Fruit fly (Drosophila melanogaster) whole organism, embryonic: ENCODE results near the gene CG32344.

Experiments
- CG10431 ChIP-seq: fragments of 200-800 bp; sonication (Bioruptor generic); optimal IDR thresholded peaks from 3 replicates; lab custom pipeline; 2018; ENCODE audit warnings: missing biosample characterization, mild to moderate bottlenecking, missing genetic modification characterization
- CG11504 ChIP-seq: fragments of 200-800 bp; sonication (Bioruptor generic); optimal IDR thresholded peaks from 3 replicates; lab custom pipeline; 2019; ENCODE audit warnings: missing biosample characterization, mild to moderate bottlenecking, missing genetic modification characterization, moderate library complexity
- CG11560 ChIP-seq: fragments of 200-800 bp; sonication (Bioruptor generic); IDR thresholded peaks from 3 replicates; pipeline ENCODE4 v1.3.6; 2022; ENCODE audit warnings: missing biosample characterization, missing genetic modification characterization
- CG12236 ChIP-seq: fragments of 200-800 bp; sonication (Bioruptor generic); optimal IDR thresholded peaks from 2 replicates; lab custom pipeline; 2016; ENCODE audit warnings: missing biosample characterization, missing genetic modification characterization
- CG13775 ChIP-seq: fragments of 200-800 bp; sonication (Bioruptor generic); optimal IDR thresholded peaks from 3 replicates; lab custom pipeline; 2017; ENCODE audit warnings: missing biosample characterization, mild to moderate bottlenecking, missing genetic modification characterization
- CG1529 ChIP-seq: fragments of 200-800 bp; sonication (Bioruptor generic); optimal IDR thresholded peaks from 3 replicates; lab custom pipeline; 2018; ENCODE audit warnings: missing biosample characterization, missing genetic modification characterization
- CG17829 ChIP-seq: fragments of 200-800 bp; optimal IDR thresholded peaks from 2 replicates; lab custom pipeline; 2019; ENCODE audit warnings: missing biosample characterization, mild to moderate bottlenecking, missing genetic modification characterization, moderate library complexity
- CG18599 ChIP-seq: fragments of 200-800 bp; sonication (Bioruptor generic); optimal IDR thresholded peaks from 3 replicates; lab custom pipeline; 2017; ENCODE audit warnings: missing biosample characterization, missing genetic modification characterization, mild to moderate bottlenecking, moderate library complexity, missing genetic modification reagents
- CG2875 ChIP-seq: fragments of 200-800 bp; sonication (Bioruptor generic); optimal IDR thresholded peaks from 2 replicates; lab custom pipeline; 2017; ENCODE audit warnings: missing biosample characterization, mild to moderate bottlenecking, missing genetic modification characterization, missing genetic modification reagents
- CG30431 ChIP-seq: fragments of 200-800 bp; sonication (Bioruptor generic); optimal IDR thresholded peaks from 2 replicates; lab custom pipeline; 2017; ENCODE audit warnings: missing biosample characterization, missing genetic modification characterization
- CG3065 ChIP-seq: fragments of 200-800 bp; sonication (Bioruptor generic); optimal IDR thresholded peaks from 2 replicates; lab custom pipeline; 2016; ENCODE audit warnings: missing biosample characterization, missing genetic modification characterization
- CG3163 ChIP-seq: fragments of 200-800 bp; sonication (Bioruptor generic); optimal IDR thresholded peaks from 3 replicates; lab custom pipeline; 2016; ENCODE audit warnings: missing biosample characterization, missing genetic modification characterization
- CG3995 ChIP-seq: fragments of 200-800 bp; sonication (Bioruptor generic); optimal IDR thresholded peaks from 3 replicates; lab custom pipeline; 2016; ENCODE audit warnings: missing biosample characterization, missing genetic modification characterization
- CG4424 ChIP-seq: fragments of 200-800 bp; sonication (Bioruptor generic); optimal IDR thresholded peaks from 3 replicates; lab custom pipeline; 2016; ENCODE audit warnings: missing biosample characterization, missing genetic modification characterization
- CG4820 ChIP-seq: fragments of 200-800 bp; sonication (Bioruptor generic); optimal IDR thresholded peaks from 3 replicates; lab custom pipeline; 2016; ENCODE audit warnings: missing biosample characterization, missing genetic modification characterization
- CG5180 ChIP-seq: fragments of 200-800 bp; sonication (Bioruptor generic); optimal IDR thresholded peaks from 3 replicates; lab custom pipeline; 2017; ENCODE audit warnings: missing biosample characterization, missing genetic modification characterization, mild to moderate bottlenecking, moderate library complexity, missing genetic modification reagents
- CG7556 ChIP-seq: fragments of 200-800 bp; sonication (Bioruptor generic); optimal IDR thresholded peaks from 2 replicates; lab custom pipeline; 2017; ENCODE audit warnings: missing biosample characterization, mild to moderate bottlenecking, missing genetic modification characterization
- CG8290 ChIP-seq, 3 experiments: fragments of 200-800 bp; sonication (Bioruptor generic); optimal IDR thresholded peaks; 2 replicates each; lab custom pipeline; 2016 to 2019; ENCODE audit warnings: missing biosample characterization in 3 of 3, missing genetic modification characterization in 3 of 3, mild to moderate bottlenecking in 2 of 3, moderate library complexity in 1 of 3
- CG8359 ChIP-seq: fragments of 200-800 bp; sonication (Bioruptor generic); optimal IDR thresholded peaks from 2 replicates; lab custom pipeline; 2017; ENCODE audit warnings: missing biosample characterization, mild to moderate bottlenecking, missing genetic modification characterization, borderline replicate concordance
- Dbx ChIP-seq: fragments of 200-800 bp; sonication (Bioruptor generic); IDR thresholded peaks from 3 replicates; pipeline ENCODE4 v1.3.6; 2022; ENCODE audit warnings: missing biosample characterization, missing genetic modification characterization
- Dek ChIP-seq: fragments of 200-800 bp; sonication (Bioruptor generic); optimal IDR thresholded peaks from 3 replicates; lab custom pipeline; 2019; ENCODE audit warnings: missing biosample characterization, mild to moderate bottlenecking, missing genetic modification characterization, moderate library complexity
- Dref ChIP-seq: fragments of 200-800 bp; sonication (Bioruptor generic); IDR thresholded peaks from 2 replicates; pipeline ENCODE4 v1.3.6; 2022; ENCODE audit warnings: missing biosample characterization, missing genetic modification characterization
- Elba2 ChIP-seq: fragments of 200-800 bp; sonication (Bioruptor generic); optimal IDR thresholded peaks from 3 replicates; lab custom pipeline; 2016; ENCODE audit warnings: missing biosample characterization, missing genetic modification characterization
- Meics ChIP-seq: fragments of 200-800 bp; sonication (Bioruptor generic); optimal IDR thresholded peaks from 2 replicates; lab custom pipeline; 2017; ENCODE audit warnings: missing biosample characterization, mild to moderate bottlenecking, missing genetic modification characterization
- Myb ChIP-seq: fragments of 200-800 bp; sonication (Bioruptor generic); optimal IDR thresholded peaks from 2 replicates; lab custom pipeline; 2016; ENCODE audit warnings: missing biosample characterization, missing genetic modification characterization
- NfI ChIP-seq: fragments of 200-800 bp; sonication (Bioruptor generic); optimal IDR thresholded peaks from 3 replicates; lab custom pipeline; 2018; ENCODE audit warnings: missing biosample characterization, mild to moderate bottlenecking, missing genetic modification characterization, moderate library complexity
- Pdp1 ChIP-seq, 2 experiments: fragments of 200-800 bp; sonication (Bioruptor generic); optimal IDR thresholded peaks; 3 replicates each; lab custom pipeline; 2016; ENCODE audit warnings: missing biosample characterization in 2 of 2, missing genetic modification characterization in 2 of 2, mild to moderate bottlenecking in 1 of 2, moderate library complexity in 1 of 2
- Six4 ChIP-seq: fragments of 200-800 bp; sonication (Bioruptor generic); optimal IDR thresholded peaks from 2 replicates; lab custom pipeline; 2016; ENCODE audit warnings: missing biosample characterization, missing genetic modification characterization
- Sox102F ChIP-seq: fragments of 200-800 bp; sonication (Bioruptor generic); optimal IDR thresholded peaks from 2 replicates; lab custom pipeline; 2018; ENCODE audit warnings: missing biosample characterization, mild to moderate bottlenecking, missing genetic modification characterization, moderate library complexity
- Sry-δ ChIP-seq: fragments of 200-800 bp; sonication (Bioruptor generic); optimal IDR thresholded peaks from 2 replicates; lab custom pipeline; 2016; ENCODE audit warnings: missing biosample characterization, missing genetic modification characterization
- ab ChIP-seq: fragments of 200-800 bp; sonication (Bioruptor generic); optimal IDR thresholded peaks from 2 replicates; lab custom pipeline; 2016; ENCODE audit warnings: missing biosample characterization, missing genetic modification characterization
- abd-A ChIP-seq: fragments of 200-800 bp; sonication (Bioruptor generic); optimal IDR thresholded peaks from 3 replicates; lab custom pipeline; 2019; ENCODE audit warnings: missing biosample characterization, mild to moderate bottlenecking, missing genetic modification characterization, moderate library complexity
- al ChIP-seq: fragments of 200-800 bp; sonication (Bioruptor generic); IDR thresholded peaks from 2 replicates; pipeline ENCODE4 v1.3.6; 2022; ENCODE audit warnings: missing biosample characterization, missing genetic modification characterization
- bowl ChIP-seq: fragments of 200-800 bp; sonication (Bioruptor generic); IDR thresholded peaks from 2 replicates; pipeline ENCODE4 v1.3.6; 2022; ENCODE audit warnings: missing biosample characterization, missing genetic modification characterization
- cato ChIP-seq: fragments of 200-800 bp; sonication (Bioruptor generic); optimal IDR thresholded peaks from 2 replicates; lab custom pipeline; 2016; ENCODE audit warnings: missing biosample characterization, missing genetic modification characterization, borderline replicate concordance
- cg ChIP-seq: fragments of 200-800 bp; sonication (Bioruptor generic); optimal IDR thresholded peaks from 3 replicates; lab custom pipeline; 2019; ENCODE audit warnings: missing biosample characterization, mild to moderate bottlenecking, missing genetic modification characterization, moderate library complexity
- chm ChIP-seq: fragments of 200-800 bp; sonication (Bioruptor generic); IDR thresholded peaks from 2 replicates; pipeline ENCODE4 v1.3.6; 2022; ENCODE audit warnings: missing biosample characterization, missing genetic modification characterization
- dm ChIP-seq: fragments of 200-800 bp; sonication (Bioruptor generic); optimal IDR thresholded peaks from 3 replicates; lab custom pipeline; 2016; ENCODE audit warnings: missing biosample characterization, missing genetic modification characterization
- dmrt99B ChIP-seq: fragments of 200-800 bp; sonication (Bioruptor generic); optimal IDR thresholded peaks from 2 replicates; lab custom pipeline; 2018; ENCODE audit warnings: missing biosample characterization, mild to moderate bottlenecking, missing genetic modification characterization, moderate library complexity
- eyg ChIP-seq: fragments of 200-800 bp; sonication (Bioruptor generic); optimal IDR thresholded peaks from 3 replicates; lab custom pipeline; 2016; ENCODE audit warnings: missing biosample characterization, missing genetic modification characterization
- gce ChIP-seq: fragments of 200-800 bp; sonication (Bioruptor generic); IDR thresholded peaks from 3 replicates; pipeline ENCODE4 v1.3.6; 2022; ENCODE audit warnings: missing biosample characterization, missing genetic modification characterization
- grn ChIP-seq: fragments of 200-800 bp; sonication (Bioruptor generic); optimal IDR thresholded peaks from 3 replicates; lab custom pipeline; 2017; ENCODE audit warnings: missing biosample characterization, missing genetic modification characterization
- h ChIP-seq: fragments of >200 bp; optimal IDR thresholded peaks from 2 replicates; lab custom pipeline; 2017
- org-1 ChIP-seq: fragments of 200-800 bp; sonication (Bioruptor generic); optimal IDR thresholded peaks from 2 replicates; lab custom pipeline; 2017; ENCODE audit warnings: missing biosample characterization, missing genetic modification characterization
- slou ChIP-seq: fragments of 200-800 bp; sonication (Bioruptor generic); optimal IDR thresholded peaks from 3 replicates; lab custom pipeline; 2016; ENCODE audit warnings: missing biosample characterization, missing genetic modification characterization
- tin ChIP-seq: fragments of 200-800 bp; sonication (Bioruptor generic); optimal IDR thresholded peaks from 3 replicates; lab custom pipeline; 2016; ENCODE audit warnings: missing biosample characterization, missing genetic modification characterization
- tio ChIP-seq: fragments of 200-800 bp; sonication (Bioruptor generic); optimal IDR thresholded peaks from 2 replicates; lab custom pipeline; 2017; ENCODE audit warnings: missing biosample characterization, missing genetic modification characterization, inconsistent platforms
- twi ChIP-seq: fragments of 200-800 bp; optimal IDR thresholded peaks from 2 replicates; lab custom pipeline; 2019; ENCODE audit warnings: missing biosample characterization, mild to moderate bottlenecking, missing genetic modification characterization, moderate library complexity
- tx ChIP-seq: fragments of 200-800 bp; sonication (Bioruptor generic); optimal IDR thresholded peaks from 2 replicates; lab custom pipeline; 2016; ENCODE audit warnings: missing biosample characterization, missing genetic modification characterization
- unpg ChIP-seq: fragments of 200-800 bp; sonication (Bioruptor generic); optimal IDR thresholded peaks from 3 replicates; lab custom pipeline; 2018; ENCODE audit warnings: missing biosample characterization, mild to moderate bottlenecking, missing genetic modification characterization, moderate library complexity
- zfh2 ChIP-seq: fragments of 200-800 bp; sonication (Bioruptor generic); optimal IDR thresholded peaks from 2 replicates; lab custom pipeline; 2016; ENCODE audit warnings: missing biosample characterization, missing genetic modification characterization

The CG32344 gene

dm6 chr3L:294841-295408 lies 29.6 kb downstream of the CG32344 start (continued):
- TF ChIP-seq Six4 (GFP tag; lab: Kevin White, UChicago) (no peak), h (lab: Kevin White, UChicago) (no peak), slou (no peak), CG2875 (GFP tag; lab: Kevin White, UChicago) (peak; percentile 31), cg (GFP tag; lab: Kevin White, UChicago) (no peak), Sry-δ (GFP tag; lab: Kevin White, UChicago) (no peak), abd-A (no peak), chm (GFP tag; lab: Robert Waterston, UW) (peak; percentile 15; the same call in 1 of the 2 replicates), zfh2 (GFP tag; lab: Kevin White, UChicago) (no peak), CG7556 (GFP tag; lab: Kevin White, UChicago) (no peak), CG3995 (GFP tag; lab: Kevin White, UChicago) (no peak), CG8359 (GFP tag; lab: Kevin White, UChicago) (no peak), Dref (GFP tag; lab: Robert Waterston, UW) (no peak), al (no peak), dmrt99B (tag; lab: Kevin White, UChicago) (peak; percentile 21), tio (GFP tag; lab: Kevin White, UChicago) (no peak), CG3065 (GFP tag; lab: Kevin White, UChicago) (no peak), CG12236 (no peak), CG30431 (no peak), CG8290 (GFP tag; optimal IDR thresholded peaks at IDR 0.05; lab: Kevin White, UChicago) (no peak), CG8290 (tag; optimal IDR thresholded peaks at IDR 0.05; lab: Kevin White, UChicago) (no peak), grn (GFP tag; lab: Kevin White, UChicago) (no peak), Sox102F (GFP tag; lab: Kevin White, UChicago) (no peak), tin (peak; percentile 42), CG11560 (tag; lab: Robert Waterston, UW) (no peak), CG4820 (GFP tag; lab: Kevin White, UChicago) (peak; percentile 27), NfI (GFP tag; lab: Kevin White, UChicago) (no peak), Pdp1 (GFP tag; optimal IDR thresholded peaks at IDR 0.05; lab: Kevin White, UChicago) (peak in 1 of 2 experiments; percentile 31), unpg (GFP tag; lab: Kevin White, UChicago) (peak; percentile 25), eyg (GFP tag; lab: Kevin White, UChicago) (no peak), Dbx (GFP tag; lab: Robert Waterston, UW) (no peak), cato (no peak), ab (GFP tag; lab: Kevin White, UChicago) (no peak), CG4424 (GFP tag; lab: Kevin White, UChicago) (peak; percentile 50), gce (GFP tag; lab: Robert Waterston, UW) (no peak), tx (GFP tag; lab: Kevin White, UChicago) (no peak), Dek (tag; lab: Kevin White, UChicago) (no peak), CG5180 (GFP tag; lab: Kevin White, UChicago) (no peak), CG18599 (GFP tag; lab: Kevin White, UChicago) (no peak), CG13775 (GFP tag; lab: Kevin White, UChicago) (peak; percentile 25), bowl (no peak), CG17829 (tag; lab: Kevin White, UChicago) (peak; percentile 50), org-1 (no peak), dm (GFP tag; lab: Kevin White, UChicago) (no peak), CG1529 (GFP tag; lab: Kevin White, UChicago) (peak; percentile 16), CG11504 (tag; lab: Kevin White, UChicago) (peak; percentile 40), Elba2 (no peak), CG10431 (GFP tag; lab: Kevin White, UChicago) (no peak), twi (tag; lab: Kevin White, UChicago) (peak; percentile 95), CG3163 (no peak), Meics (GFP tag; lab: Kevin White, UChicago) (no peak), Myb (GFP tag; lab: Kevin White, UChicago) (no peak)
